Worm (Caenorhabditis elegans) whole organism, early embryonic: ENCODE results near the gene F44E7.9.

Experiments
- B0310.2 ChIP-seq: sonication (generic microtip); optimal IDR thresholded peaks from 2 replicates; lab custom pipeline; 2016; ENCODE audit warnings: mild to moderate bottlenecking, missing genetic modification characterization, missing compliant biosample characterization
- F13C5.2 ChIP-seq: sonication (generic microtip); optimal IDR thresholded peaks from 2 replicates; lab custom pipeline; 2017; ENCODE audit warnings: mild to moderate bottlenecking, missing genetic modification characterization, inconsistent platforms, missing compliant biosample characterization
- aly-1 ChIP-seq: sonication (generic microtip); optimal IDR thresholded peaks from 2 replicates; lab custom pipeline; 2016; ENCODE audit warnings: missing genetic modification characterization, missing compliant biosample characterization
- ama-1 ChIP-seq: fragments of 150-350 bp; optimal IDR thresholded peaks from 2 replicates; lab custom pipeline; 2014
- ceh-13 ChIP-seq: fragments of 200-800 bp; sonication (Bioruptor generic); optimal IDR thresholded peaks from 2 replicates; lab custom pipeline; 2018; ENCODE audit warnings: mild to moderate bottlenecking, missing genetic modification characterization, missing compliant biosample characterization
- ceh-36 ChIP-seq: sonication (generic microtip); optimal IDR thresholded peaks from 2 replicates; lab custom pipeline; 2016; ENCODE audit warnings: missing genetic modification characterization, inconsistent platforms, missing compliant biosample characterization
- ets-7 ChIP-seq: sonication (generic microtip); optimal IDR thresholded peaks from 2 replicates; lab custom pipeline; 2016; ENCODE audit warnings: missing genotype, missing genetic modification characterization, missing compliant biosample characterization
- flt-1 ChIP-seq: fragments of 200-800 bp; sonication (Bioruptor generic); IDR thresholded peaks from 2 replicates; pipeline ENCODE4 v1.3.6; 2022; ENCODE audit warnings: missing genetic modification characterization, missing compliant biosample characterization
- hmbx-1 ChIP-seq: sonication (generic microtip); optimal IDR thresholded peaks from 2 replicates; lab custom pipeline; 2016; ENCODE audit warnings: mild to moderate bottlenecking, missing genetic modification characterization, missing compliant biosample characterization
- hmg-4 ChIP-seq: fragments of 200-800 bp; sonication (Bioruptor generic); optimal IDR thresholded peaks from 2 replicates; lab custom pipeline; 2018; ENCODE audit warnings: mild to moderate bottlenecking, missing genetic modification characterization, missing compliant biosample characterization
- hnd-1 ChIP-seq: sonication (generic microtip); optimal IDR thresholded peaks from 2 replicates; lab custom pipeline; 2016; ENCODE audit warnings: missing genetic modification characterization, missing compliant biosample characterization
- pes-1 ChIP-seq: fragments of 200-800 bp; sonication (Bioruptor generic); IDR thresholded peaks from 2 replicates; pipeline ENCODE4 v1.3.6; 2022; ENCODE audit warnings: missing genetic modification reagents, missing genetic modification characterization, missing compliant biosample characterization
- scrt-1 ChIP-seq: fragments of 200-800 bp; sonication (Bioruptor generic); IDR thresholded peaks from 2 replicates; pipeline ENCODE4 v1.3.6; 2022; ENCODE audit warnings: missing genetic modification characterization, missing compliant biosample characterization
- sea-1 ChIP-seq: fragments of 200-800 bp; sonication (Bioruptor generic); conservative IDR thresholded peaks from 2 replicates; pipeline ENCODE4 v1.3.6; 2022; ENCODE audit warnings: missing genetic modification characterization, missing compliant biosample characterization
- tbx-11 ChIP-seq: fragments of 200-800 bp; sonication (Bioruptor generic); IDR thresholded peaks from 2 replicates; pipeline ENCODE4 v1.3.6; 2022; ENCODE audit warnings: missing genetic modification characterization, missing compliant biosample characterization
- tbx-37 ChIP-seq: fragments of 200-800 bp; sonication (Bioruptor generic); conservative IDR thresholded peaks from 2 replicates; pipeline ENCODE4 v1.3.6; 2022; ENCODE audit warnings: missing genetic modification reagents, missing genetic modification characterization, missing compliant biosample characterization
- tra-4 ChIP-seq: sonication (generic microtip); optimal IDR thresholded peaks from 2 replicates; lab custom pipeline; 2017; ENCODE audit warnings: missing genetic modification characterization, missing compliant biosample characterization

Gene F44E7.9

DNA sequence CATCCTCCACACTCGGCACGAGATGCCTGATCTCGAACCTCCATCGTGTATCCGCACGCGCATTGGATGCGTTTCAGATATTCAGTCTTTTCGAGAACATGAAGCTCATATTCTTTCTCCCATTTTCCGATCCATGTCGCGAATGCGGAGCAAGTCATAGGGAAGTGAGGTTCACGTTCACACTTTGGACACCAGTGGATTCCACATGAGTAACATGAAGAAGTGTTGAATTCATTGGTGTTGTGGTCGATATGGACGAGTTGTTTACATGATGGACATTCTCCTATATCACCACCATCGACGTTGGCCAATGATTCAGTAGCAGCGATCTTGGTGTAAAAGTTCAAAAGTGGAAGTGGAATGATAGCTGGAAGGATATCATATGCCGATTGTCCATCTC lies 49.9 kb downstream of the F44E7.9 start:
- TF ChIP-seq hmg-4 (GFP tag; lab: Kevin White, UChicago) (no peak), B0310.2 (tag; lab: Kevin White, UChicago) (no peak), tbx-37 (GFP tag; lab: Robert Waterston, UW) (no peak), ceh-13 (GFP tag; lab: Kevin White, UChicago) (no peak), tra-4 (tag; lab: Kevin White, UChicago) (no peak), ama-1 (lab: Kevin White, UChicago) (no peak), flt-1 (no peak), ceh-36 (tag; lab: Kevin White, UChicago) (no peak), tbx-11 (GFP tag; lab: Robert Waterston, UW) (no peak), scrt-1 (GFP tag; lab: Robert Waterston, UW) (no peak), aly-1 (no peak), sea-1 (GFP tag; lab: Robert Waterston, UW) (no peak), hnd-1 (tag; lab: Kevin White, UChicago) (no peak), F13C5.2 (tag; lab: Kevin White, UChicago) (no peak), pes-1 (GFP tag; lab: Robert Waterston, UW) (no peak), ets-7 (tag; lab: Kevin White, UChicago) (no peak), hmbx-1 (no peak)
